Worm (Caenorhabditis elegans): ENCODE results near the gene fbxa-25.

The fbxa-25 gene

DNA sequence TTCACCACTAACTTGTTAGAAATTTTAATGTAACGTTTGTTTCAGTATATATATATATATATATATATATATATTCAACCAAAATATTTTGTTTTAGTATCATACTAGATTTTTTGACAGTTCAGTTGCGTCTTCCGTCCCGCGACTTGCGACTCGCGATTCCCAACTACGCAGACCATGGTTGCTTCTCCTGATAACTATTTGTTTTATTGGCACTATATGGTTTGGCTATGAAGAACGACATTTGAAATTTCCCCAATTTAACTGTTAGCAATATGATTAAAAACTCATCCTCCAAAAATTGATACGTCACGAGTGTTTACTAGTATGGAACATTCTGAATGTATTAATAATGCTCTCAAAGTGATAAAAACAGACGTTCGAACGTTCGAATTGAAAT, 35.4 kb upstream of the fbxa-25 start (continued):
- no peak for TF ChIP-seq lin-29 (GFP tag; IDR thresholded peaks at IDR 0.05)
- TF ChIP-seq F44E2.7 (GFP tag; IDR thresholded peaks at IDR 0.05), result no peak
- peak; percentile 50 for TF ChIP-seq nhr-28 (tag; optimal IDR thresholded peaks at IDR 0.05)
- TF ChIP-seq ceh-20 (GFP tag; IDR thresholded peaks at IDR 0.05), result no peak
- TF ChIP-seq lir-3 (tag; optimal IDR thresholded peaks at IDR 0.05), result no peak
- no peak for TF ChIP-seq nhr-102 (tag; optimal IDR thresholded peaks at IDR 0.05)

DNA sequence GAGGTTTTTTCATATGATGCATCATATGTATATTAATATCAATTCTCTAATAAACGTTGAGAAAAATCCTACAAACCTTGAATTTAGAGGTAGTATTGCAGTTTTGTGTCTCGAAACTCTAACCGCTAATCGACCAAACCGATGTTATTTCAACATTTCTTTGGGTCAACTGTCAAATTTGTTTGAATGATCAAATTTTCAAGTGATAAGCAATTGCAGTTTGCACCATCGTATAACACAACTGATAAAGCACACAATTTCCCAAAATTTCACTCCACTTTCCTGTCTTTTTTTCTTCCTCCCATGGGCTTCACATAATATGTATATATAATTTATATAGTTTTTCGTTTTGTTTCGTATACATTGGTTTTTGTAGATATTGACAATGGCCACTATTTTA, 34.8 kb upstream of the fbxa-25 start, which contains the start of the genes fbxa-138 and Y82E9BR.5:
fbxa-138 (minus strand) TSS at position 161 of the 400 bp plus-strand sequence.
Y82E9BR.5 (plus strand) TSS at position 279 of the 400 bp plus-strand sequence.
- TF ChIP-seq nhr-77 (tag; optimal IDR thresholded peaks at IDR 0.05), result peak; percentile 32
- TF ChIP-seq jun-1 (tag; optimal IDR thresholded peaks at IDR 0.05), result no peak
- TF ChIP-seq ceh-44 (GFP tag; IDR thresholded peaks at IDR 0.05), result no peak
- peak; percentile 94 for TF ChIP-seq nhr-28 (tag; optimal IDR thresholded peaks at IDR 0.05)
- TF ChIP-seq nhr-237 (tag; optimal IDR thresholded peaks at IDR 0.05), result no peak
- no peak for TF ChIP-seq vab-7 (GFP tag; IDR thresholded peaks at IDR 0.05)
- TF ChIP-seq spr-1 (tag; optimal IDR thresholded peaks at IDR 0.05), result no peak
- no peak for TF ChIP-seq unc-130 (GFP tag; optimal IDR thresholded peaks at IDR 0.05)
- no peak for TF ChIP-seq ceh-32 (tag; optimal IDR thresholded peaks at IDR 0.05; ENCODE audit: poor library complexity)
- TF ChIP-seq daf-16 (GFP tag; optimal IDR thresholded peaks at IDR 0.05), result no peak
- peak; percentile 43 for TF ChIP-seq daf-16 (tag; optimal IDR thresholded peaks at IDR 0.05)
- no peak for TF ChIP-seq hmg-1.1 (GFP tag; IDR thresholded peaks at IDR 0.05)
- no peak for TF ChIP-seq Y105C5A.15 (GFP tag; IDR thresholded peaks at IDR 0.05)
- no peak for TF ChIP-seq snpc-1.2 (GFP tag; IDR thresholded peaks at IDR 0.05)
- TF ChIP-seq nhr-76 (tag; optimal IDR thresholded peaks at IDR 0.05), result no peak
- peak; percentile 49 for TF ChIP-seq hlh-11 (tag; optimal IDR thresholded peaks at IDR 0.05)
- TF ChIP-seq nhr-41 (GFP tag; IDR thresholded peaks at IDR 0.05), result no peak
- peak; percentile 80 for TF ChIP-seq dmd-6 (GFP tag; IDR thresholded peaks at IDR 0.05)
- TF ChIP-seq Y48G9A.11 (GFP tag; IDR thresholded peaks at IDR 0.05), result no peak
- TF ChIP-seq mes-2 (tag; optimal IDR thresholded peaks at IDR 0.05; ENCODE audit: poor library complexity, severe bottlenecking), result no peak
- peak; percentile 88 for TF ChIP-seq pqm-1 (tag; optimal IDR thresholded peaks at IDR 0.05)
- TF ChIP-seq ces-1 (GFP tag; optimal IDR thresholded peaks at IDR 0.05), result no peak
- no peak for TF ChIP-seq tag-97 (GFP tag; IDR thresholded peaks at IDR 0.05)
- TF ChIP-seq lir-3 (tag; optimal IDR thresholded peaks at IDR 0.05), result no peak

DNA sequence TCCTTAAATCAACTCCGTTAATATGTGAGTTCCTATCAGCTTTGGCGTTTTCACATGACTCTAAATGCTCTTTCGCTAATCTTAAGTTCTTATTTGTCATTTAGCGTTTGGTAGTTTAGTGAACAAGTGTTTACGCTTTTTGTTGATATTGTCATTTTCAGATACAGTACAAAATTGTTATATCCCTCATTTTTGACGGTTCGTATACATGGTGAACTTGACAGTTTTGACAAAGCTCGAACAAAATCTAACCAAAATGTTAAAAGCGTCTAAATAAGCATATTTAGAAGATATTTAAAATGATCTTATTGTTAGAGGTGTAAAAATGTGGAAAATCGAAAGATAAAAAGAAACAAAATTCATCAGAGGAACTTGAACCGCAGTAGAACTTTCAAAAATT, 34.2 kb upstream of the fbxa-25 start:
- TF ChIP-seq saeg-2 (GFP tag; IDR thresholded peaks at IDR 0.05), result no peak
- peak; percentile 90 for TF ChIP-seq aha-1 (tag)
- TF ChIP-seq unc-62 (GFP tag; optimal IDR thresholded peaks at IDR 0.05 in 1 of 2), result no peak
- TF ChIP-seq unc-62 (tag; optimal IDR thresholded peaks at IDR 0.05), result no peak
- no peak for TF ChIP-seq zfp-2 (tag; optimal IDR thresholded peaks at IDR 0.05)

DNA sequence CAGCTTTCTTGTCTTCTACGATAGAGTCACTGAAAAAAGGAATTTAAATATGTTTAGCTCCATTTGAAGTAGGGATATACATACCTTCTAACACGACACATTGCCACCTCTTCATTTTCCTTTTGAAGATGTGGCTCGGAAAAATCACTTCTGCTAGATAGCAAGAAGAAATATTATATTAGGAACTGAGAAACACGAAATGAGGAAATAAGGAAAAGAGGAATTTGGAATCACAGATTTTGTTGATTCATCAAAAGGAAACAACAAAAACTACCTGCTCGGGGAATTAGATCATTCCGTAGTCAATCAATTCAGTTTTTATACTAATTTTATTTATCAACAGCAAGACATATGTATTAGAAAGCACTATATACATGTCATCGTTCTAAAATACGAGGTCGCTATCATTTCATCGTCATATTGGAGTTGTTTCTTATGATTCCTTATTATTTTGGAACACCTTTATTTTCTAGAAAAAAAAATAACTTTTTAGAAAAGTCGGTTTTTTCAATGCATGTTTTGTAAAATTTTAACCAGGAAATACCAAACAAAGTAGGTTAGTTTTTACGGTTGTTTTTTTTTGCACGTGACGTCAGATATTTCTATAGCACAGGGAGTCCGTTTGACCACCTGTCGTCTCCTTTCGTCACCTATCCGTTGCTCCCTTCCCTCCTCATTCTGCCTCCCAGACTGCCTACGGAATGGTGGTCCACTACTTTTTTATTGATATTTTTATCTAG, 31.5 kb upstream of the fbxa-25 start, which contains the start of the genes pals-21 and Y82E9BR.6:
pals-21 (minus strand) TSS at position 101 of the 740 bp plus-strand sequence.
Y82E9BR.6 (plus strand) TSS at position 690 of the 740 bp plus-strand sequence.
- TF ChIP-seq aha-1 (tag) (no peak), mdl-1 (tag; optimal IDR thresholded peaks at IDR 0.05) (no peak), unc-39 (tag; optimal IDR thresholded peaks at IDR 0.05) (no peak), Y75B8A.6 (GFP tag; IDR thresholded peaks at IDR 0.05) (no peak), snpc-1.2 (GFP tag; IDR thresholded peaks at IDR 0.05) (no peak), lin-15B (tag; optimal IDR thresholded peaks at IDR 0.05) (no peak), dmd-6 (GFP tag; IDR thresholded peaks at IDR 0.05) (no peak), gei-8 (GFP tag; optimal IDR thresholded peaks at IDR 0.05) (no peak), Y48G9A.11 (GFP tag; IDR thresholded peaks at IDR 0.05) (no peak), nhr-77 (tag; optimal IDR thresholded peaks at IDR 0.05) (no peak), pqm-1 (tag; optimal IDR thresholded peaks at IDR 0.05) (no peak), set-16 (GFP tag; IDR thresholded peaks at IDR 0.05) (no peak), lim-7 (GFP tag; IDR thresholded peaks at IDR 0.05) (no peak), lsy-2 (tag; optimal IDR thresholded peaks at IDR 0.05) (no peak), nhr-25 (tag; optimal IDR thresholded peaks at IDR 0.05; ENCODE audit: borderline replicate concordance, insufficient read depth) (no peak), nhr-111 (GFP tag; optimal IDR thresholded peaks at IDR 0.05) (no peak), nhr-10 (tag; optimal IDR thresholded peaks at IDR 0.05) (no peak)
